Fruit fly (Drosophila melanogaster): ENCODE measurements around the gene CG11878.
A peak's percentile ranks its signal among the peaks of the same experiment; 100 is the strongest.

The CG11878 gene

dm6 chr3R:25309175-25309574 lies 35.5 kb downstream of the CG11878 start:
- TF ChIP-seq sug (tag; optimal IDR thresholded peaks at IDR 0.05) (peak; percentile 69), grn (GFP tag; optimal IDR thresholded peaks at IDR 0.05) (peak; percentile 38), GATAe (GFP tag; conservative IDR thresholded peaks at IDR 0.05) (0 out of 2 replicates have a peak, but pooled peaks have one; percentile 21), nerfin-1 (tag; optimal IDR thresholded peaks at IDR 0.05) (no peak), pfk (GFP tag; optimal IDR thresholded peaks at IDR 0.05) (no peak), exex (tag; optimal IDR thresholded peaks at IDR 0.05) (peak; percentile 97), CG12769 (tag; optimal IDR thresholded peaks at IDR 0.05) (peak; percentile 19), mirr (GFP tag; optimal IDR thresholded peaks at IDR 0.05) (peak; percentile 64), CG34376 (GFP tag; optimal IDR thresholded peaks at IDR 0.05) (peak; percentile 7), Vsx1 (GFP tag; optimal IDR thresholded peaks at IDR 0.05) (peak; percentile 33), CG8765 (GFP tag; IDR thresholded peaks at IDR 0.05) (no peak), sd (tag; optimal IDR thresholded peaks at IDR 0.05) (peak; percentile 3), lab (GFP tag; optimal IDR thresholded peaks at IDR 0.05) (peak; percentile 53)

DNA sequence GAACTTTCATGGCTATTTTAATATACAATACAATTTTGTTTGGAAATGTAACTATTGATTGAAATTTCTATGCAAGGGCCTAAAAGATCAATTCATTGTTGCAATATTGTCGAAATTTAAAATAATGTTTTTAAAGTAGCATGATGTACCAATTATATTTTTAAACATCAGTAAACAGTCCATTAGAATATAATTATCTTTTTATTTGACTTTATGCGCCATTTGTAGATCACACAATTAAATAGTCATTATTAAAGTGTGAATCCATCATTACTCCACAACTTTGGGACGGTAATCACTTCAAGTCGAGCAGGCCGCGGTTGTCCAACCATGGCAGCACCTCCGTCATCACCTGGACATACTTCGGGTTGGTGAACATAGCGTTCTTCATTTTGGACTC lies 37.2 kb downstream of the CG11878 start, which contains the start of gene CG31099:
Gene CG31099 (minus strand): TSS at position 101 of the 400 bp plus-strand sequence.
- TF ChIP-seq dmrt99B (tag; optimal IDR thresholded peaks at IDR 0.05) = no peak
- TF ChIP-seq row (GFP tag; IDR thresholded peaks at IDR 0.05) = no peak
- TF ChIP-seq lab (GFP tag; optimal IDR thresholded peaks at IDR 0.05) = no peak
- no peak for TF ChIP-seq NK7.1 (GFP tag; optimal IDR thresholded peaks at IDR 0.05)
- no peak for TF ChIP-seq nerfin-1 (tag; optimal IDR thresholded peaks at IDR 0.05)
- no peak for TF ChIP-seq CG6272 (GFP tag; IDR thresholded peaks at IDR 0.05)
- TF ChIP-seq dmrt11E (tag; optimal IDR thresholded peaks at IDR 0.05) = no peak

DNA sequence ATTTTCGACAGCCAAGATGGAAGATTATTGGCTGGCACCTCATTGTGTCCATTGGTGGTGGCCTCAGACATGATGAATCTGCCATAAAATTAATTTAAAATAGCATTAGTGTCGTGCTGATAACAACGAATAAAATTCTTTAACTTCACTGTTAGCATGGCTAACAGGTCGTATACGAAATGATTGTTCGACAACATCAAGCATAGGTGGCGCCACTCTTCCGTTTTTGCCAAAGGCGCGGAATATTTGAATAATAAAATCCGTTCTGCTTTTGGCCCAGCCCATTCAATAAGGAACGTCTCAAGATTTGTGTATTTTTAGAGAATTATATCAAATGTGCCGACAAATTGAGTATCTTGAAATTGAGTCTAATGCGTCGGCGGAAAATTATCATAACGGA lies 38.9 kb downstream of the CG11878 start:
- TF ChIP-seq caup (GFP tag; optimal IDR thresholded peaks at IDR 0.05; ENCODE audit: severe bottlenecking) (peak; percentile 26), CG7839 (tag; optimal IDR thresholded peaks at IDR 0.05) (peak; percentile 11), Meics (GFP tag; optimal IDR thresholded peaks at IDR 0.05) (peak; percentile 27), Bgb (GFP tag; IDR thresholded peaks at IDR 0.05; ENCODE audit: partially characterized antibody) (no peak), CG15514 (GFP tag; optimal IDR thresholded peaks at IDR 0.05) (peak; percentile 29), fru (optimal IDR thresholded peaks at IDR 0.05) (no peak), ara (GFP tag; IDR thresholded peaks at IDR 0.05) (no peak), mirr (GFP tag; optimal IDR thresholded peaks at IDR 0.05) (peak; percentile 49), Ets65A (GFP tag) (peak; percentile 43), lab (GFP tag; optimal IDR thresholded peaks at IDR 0.05) (peak; percentile 26), E2f2 (GFP tag; IDR thresholded peaks at IDR 0.05) (peak; percentile 63), Med (GFP tag) (peak; percentile 70), bcd (GFP tag; optimal IDR thresholded peaks at IDR 0.05) (peak; percentile 3), CTCF (GFP tag; optimal IDR thresholded peaks at IDR 0.05) (peak; percentile 89), Dip2 (GFP tag; IDR thresholded peaks at IDR 0.05) (peak; percentile 84), Mes4 (GFP tag; optimal IDR thresholded peaks at IDR 0.05) (no peak), klu (GFP tag; IDR thresholded peaks at IDR 0.05) (no peak), Hey (tag; optimal IDR thresholded peaks at IDR 0.05) (no peak), Dp (GFP tag; optimal IDR thresholded peaks at IDR 0.05) (peak; percentile 45), CG9437 (GFP tag; optimal IDR thresholded peaks at IDR 0.05) (peak; percentile 1), CG13296 (GFP tag; optimal IDR thresholded peaks at IDR 0.05) (peak; percentile 23), seq (GFP tag; IDR thresholded peaks at IDR 0.05) (no peak), Ptx1 (GFP tag; IDR thresholded peaks at IDR 0.05) (no peak), CG1233 (GFP tag; optimal IDR thresholded peaks at IDR 0.05) (peak; percentile 11), CG3281 (GFP tag; optimal IDR thresholded peaks at IDR 0.05) (peak; percentile 11), Xrp1 (GFP tag; IDR thresholded peaks at IDR 0.05) (no peak), Ets97D (GFP tag; optimal IDR thresholded peaks at IDR 0.05) (peak; percentile 22)
